Worm (Caenorhabditis elegans) whole organism, L1 larva: ENCODE data around the gene chst-1.

Source experiments
- ceh-82 ChIP-seq, 3 experiments: fragments of 150-350 bp in 1 of 3; sonication (generic microtip) in 2 of 3; optimal IDR thresholded peaks; 2 replicates each; lab custom pipeline; 2014 to 2017; ENCODE audit warnings: missing biosample characterization in 3 of 3, missing genetic modification characterization in 3 of 3
- ceh-88 ChIP-seq: fragments of 200-800 bp; sonication (Bioruptor generic); IDR thresholded peaks from 2 replicates; pipeline ENCODE4 v1.3.6; 2022; ENCODE audit warnings: missing genetic modification characterization, missing compliant biosample characterization
- efl-1 ChIP-seq, 4 experiments: fragments of 150-350 bp; optimal IDR thresholded peaks in 3 of 4; peaks in 1 of 4; 1 replicate in 1 of 4; 2 replicates in 3 of 4; lab custom pipeline; 2014; ENCODE audit warnings: missing biosample characterization in 2 of 4, missing genetic modification characterization in 2 of 4, missing genetic modification reagents in 2 of 4
- irx-1 ChIP-seq: sonication (generic microtip); optimal IDR thresholded peaks from 2 replicates; lab custom pipeline; 2016; ENCODE audit warnings: missing genetic modification characterization, missing compliant biosample characterization

DNA sequence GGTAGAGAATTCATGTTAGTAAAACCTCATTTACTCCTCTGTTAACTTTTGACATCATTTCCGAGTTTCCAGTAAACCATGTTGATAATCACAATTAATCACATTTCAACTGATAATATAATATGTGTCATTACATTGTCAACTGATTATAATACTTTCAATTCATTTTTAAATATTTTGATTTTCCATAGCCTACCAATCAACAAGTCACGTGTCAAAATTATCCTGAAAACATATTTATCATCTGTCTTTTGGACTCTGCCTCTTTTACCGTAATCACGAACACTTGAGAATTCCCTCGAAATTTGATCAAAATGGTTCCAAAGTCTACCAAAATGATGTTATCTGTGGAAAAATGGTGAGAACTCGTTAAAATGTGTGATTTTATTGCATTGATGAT lies 32.7 kb downstream of the chst-1 start:
- TF ChIP-seq efl-1 (optimal IDR thresholded peaks at IDR 0.05; lab: Kevin White, UChicago): no peak
- peak in 1 of 2 experiments; percentile 60 for TF ChIP-seq efl-1 (GFP tag; optimal IDR thresholded peaks at IDR 0.05 in 1 of 2; lab: Kevin White, UChicago)
- TF ChIP-seq ceh-88 (GFP tag; lab: Robert Waterston, UW): no peak
- TF ChIP-seq irx-1 (tag; lab: Kevin White, UChicago): no peak
- no peak for TF ChIP-seq ceh-82 (tag; optimal IDR thresholded peaks at IDR 0.05; lab: Kevin White, UChicago)
